Worm (Caenorhabditis elegans) whole organism, late embryonic: ENCODE results near the gene F49E12.7.

Experiments
- F13H6.1 ChIP-seq: sonication (generic microtip); optimal IDR thresholded peaks from 2 replicates; lab custom pipeline; 2016; ENCODE audit warnings: missing genetic modification characterization, missing compliant biosample characterization
- ama-1 ChIP-seq: fragments of 150-350 bp; optimal IDR thresholded peaks from 2 replicates; lab custom pipeline; 2014
- ceh-34 ChIP-seq: sonication (generic microtip); optimal IDR thresholded peaks from 2 replicates; lab custom pipeline; 2016; ENCODE audit warnings: mild to moderate bottlenecking, missing genetic modification characterization, missing compliant biosample characterization
- elt-2 ChIP-seq: sonication (generic microtip); optimal IDR thresholded peaks from 2 replicates; lab custom pipeline; 2016; ENCODE audit warnings: missing genetic modification reagents, missing genetic modification characterization, missing compliant biosample characterization
- fax-1 ChIP-seq: sonication (generic microtip); optimal IDR thresholded peaks from 2 replicates; lab custom pipeline; 2016; ENCODE audit warnings: missing genotype, missing genetic modification characterization, missing compliant biosample characterization
- hlh-13 ChIP-seq: fragments of 200-800 bp; sonication (Bioruptor generic); optimal IDR thresholded peaks from 2 replicates; lab custom pipeline; 2018; ENCODE audit warnings: mild to moderate bottlenecking, missing genetic modification characterization, missing compliant biosample characterization
- nhr-11 ChIP-seq: fragments of 150-350 bp; optimal IDR thresholded peaks from 2 replicates; lab custom pipeline; 2014; ENCODE audit warnings: missing biosample characterization, missing genetic modification characterization
- nhr-232 ChIP-seq: sonication (generic microtip); optimal IDR thresholded peaks from 2 replicates; lab custom pipeline; 2016; ENCODE audit warnings: missing genetic modification characterization, missing compliant biosample characterization
- npax-4 ChIP-seq: sonication (generic microtip); optimal IDR thresholded peaks from 2 replicates; lab custom pipeline; 2016; ENCODE audit warnings: missing genetic modification characterization, missing compliant biosample characterization
- pha-4 ChIP-seq: fragments of 150-350 bp; optimal IDR thresholded peaks from 2 replicates; lab custom pipeline; 2018; ENCODE audit warnings: missing biosample characterization, missing genetic modification reagents, missing genetic modification characterization
- pqm-1 ChIP-seq: sonication (generic microtip); optimal IDR thresholded peaks from 2 replicates; lab custom pipeline; 2016; ENCODE audit warnings: missing genetic modification characterization, missing compliant biosample characterization
- rnt-1 ChIP-seq: sonication (generic microtip); optimal IDR thresholded peaks from 2 replicates; lab custom pipeline; 2016; ENCODE audit warnings: missing genetic modification characterization, missing compliant biosample characterization
- unc-55 ChIP-seq: sonication (generic microtip); optimal IDR thresholded peaks from 2 replicates; lab custom pipeline; 2017; ENCODE audit warnings: missing biosample characterization, missing genetic modification reagents, missing genetic modification characterization

DNA sequence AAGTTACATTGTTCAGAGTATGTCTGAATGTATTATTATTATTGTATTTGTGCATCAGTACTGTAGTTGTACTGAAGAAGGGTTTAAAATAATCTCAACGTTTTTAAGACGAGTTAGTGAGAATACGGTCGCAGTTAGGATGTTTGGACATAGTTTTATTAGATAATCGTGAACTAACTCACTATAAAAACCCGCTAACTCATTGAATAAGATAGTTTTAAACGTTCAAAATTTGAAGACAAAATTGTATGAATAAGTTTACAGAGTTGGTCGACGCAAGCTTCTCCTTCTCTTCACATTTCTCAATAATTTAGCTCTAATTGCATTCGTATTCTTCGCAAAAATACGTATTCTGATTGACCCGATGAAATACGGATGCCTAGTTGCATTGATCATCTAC, 23.1 kb upstream of the F49E12.7 start:
- TF ChIP-seq unc-55 (GFP tag; lab: Kevin White, UChicago): no peak
- no peak for TF ChIP-seq nhr-11 (tag; lab: Kevin White, UChicago)
- TF ChIP-seq rnt-1 (tag; lab: Kevin White, UChicago): no peak
- TF ChIP-seq F13H6.1 (tag; lab: Kevin White, UChicago): no peak
- no peak for TF ChIP-seq elt-2
- no peak for TF ChIP-seq pqm-1 (tag; lab: Kevin White, UChicago)
- TF ChIP-seq npax-4 (tag; lab: Kevin White, UChicago): no peak
- no peak for TF ChIP-seq fax-1 (tag; lab: Kevin White, UChicago)
- no peak for TF ChIP-seq nhr-232
- no peak for TF ChIP-seq ama-1 (lab: Kevin White, UChicago)
- TF ChIP-seq hlh-13 (GFP tag; lab: Kevin White, UChicago): no peak
- TF ChIP-seq ceh-34 (tag; lab: Kevin White, UChicago): no peak
- TF ChIP-seq pha-4 (tag; lab: Kevin White, UChicago): no peak
